Worm (Caenorhabditis elegans): ENCODE measurements around the gene Y53F4B.24.

DNA sequence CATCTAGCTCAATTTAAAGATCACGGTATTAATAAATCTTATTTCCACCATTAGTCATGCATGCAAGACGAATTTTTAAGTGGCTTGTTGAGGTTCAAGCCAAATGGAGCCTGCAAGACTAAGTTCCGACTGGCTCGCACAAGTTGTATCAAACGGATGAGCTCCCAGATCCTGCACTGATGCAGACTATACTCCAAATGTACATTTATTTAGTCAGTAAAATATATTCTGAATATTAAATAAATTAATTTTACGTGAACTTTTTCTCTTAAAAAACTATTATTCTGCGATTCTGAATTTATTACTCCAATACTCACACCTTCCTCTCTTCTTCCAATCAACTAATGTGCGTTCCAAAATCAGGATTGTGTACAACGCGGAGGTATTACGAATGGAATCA, 41.4 kb upstream of the Y53F4B.24 start, which contains the start of gene Y53F4B.36:
- TF ChIP-seq ztf-6 (GFP tag; IDR thresholded peaks at IDR 0.05) (no peak), C17E4.6 (GFP tag; IDR thresholded peaks at IDR 0.05) (no peak), lin-35 (GFP tag; optimal IDR thresholded peaks at IDR 0.05) (no peak), unc-62 (GFP tag; optimal IDR thresholded peaks at IDR 0.05) (no peak), lin-54 (GFP tag; optimal IDR thresholded peaks at IDR 0.05) (no peak), hsf-1 (GFP tag; IDR thresholded peaks at IDR 0.05) (no peak), ztf-3 (GFP tag; optimal IDR thresholded peaks at IDR 0.05) (no peak), snpc-1.3 (tag; optimal IDR thresholded peaks at IDR 0.05; ENCODE audit: insufficient read depth) (no peak), efl-1 (GFP tag; optimal IDR thresholded peaks at IDR 0.05) (no peak), let-526 (GFP tag; IDR thresholded peaks at IDR 0.05) (no peak), ama-1 (optimal IDR thresholded peaks at IDR 0.05) (no peak), ama-1 (GFP tag; optimal IDR thresholded peaks at IDR 0.05) (no peak), egl-18 (GFP tag; IDR thresholded peaks at IDR 0.05) (no peak)

All from whole organism, young adult.